Fruit fly (Drosophila melanogaster): Measurements from ENCODE around the gene RpL30.

The RpL30 gene

dm6 chr2L:18968370-18969105 lies 40.6 kb downstream of the RpL30 start, which contains the start of the genes Nak and Tango6 (continued):
- TF ChIP-seq CG15479 (GFP tag; optimal IDR thresholded peaks at IDR 0.05) (peak; percentile 97), CG11247 (GFP tag; IDR thresholded peaks at IDR 0.05) (no peak), CG32772 (GFP tag; IDR thresholded peaks at IDR 0.05) (no peak), pita (GFP tag; optimal IDR thresholded peaks at IDR 0.05) (no peak), CG7271 (tag; optimal IDR thresholded peaks at IDR 0.05) (peak; percentile 43), bowl (GFP tag; IDR thresholded peaks at IDR 0.05) (no peak), CG15269 (tag; optimal IDR thresholded peaks at IDR 0.05) (peak; percentile 20), D19B (GFP tag; optimal IDR thresholded peaks at IDR 0.05) (no peak), HmgZ (tag; optimal IDR thresholded peaks at IDR 0.05) (peak; percentile 13), Aef1 (GFP tag; IDR thresholded peaks at IDR 0.05) (no peak), Nf-YA (GFP tag; IDR thresholded peaks at IDR 0.05) (no peak), CG2120 (GFP tag; optimal IDR thresholded peaks at IDR 0.05) (peak; percentile 58), Poxn (GFP tag; IDR thresholded peaks at IDR 0.05) (no peak), zen (tag; optimal IDR thresholded peaks at IDR 0.05) (peak; percentile 71), lmd (GFP tag; IDR thresholded peaks at IDR 0.05) (no peak), NFAT (GFP tag; IDR thresholded peaks at IDR 0.05) (no peak), Dad (GFP tag; optimal IDR thresholded peaks at IDR 0.05) (peak; percentile 8), chn (GFP tag; optimal IDR thresholded peaks at IDR 0.05) (peak; percentile 22), CG12071 (GFP tag; optimal IDR thresholded peaks at IDR 0.05) (no peak), sna (GFP tag; IDR thresholded peaks at IDR 0.05; ENCODE audit: partially characterized antibody) (peak; percentile 98), Nf-YC (tag; optimal IDR thresholded peaks at IDR 0.05) (peak; percentile 40), NK7.1 (GFP tag; optimal IDR thresholded peaks at IDR 0.05) (no peak), CG10654 (GFP tag; optimal IDR thresholded peaks at IDR 0.05) (no peak), Trl (optimal IDR thresholded peaks at IDR 0.05) (no peak), Trl (GFP tag; optimal IDR thresholded peaks at IDR 0.05) (peak; percentile 44), ro (GFP tag; IDR thresholded peaks at IDR 0.05) (no peak), hth (optimal IDR thresholded peaks at IDR 0.05) (no peak), CG30403 (GFP tag; optimal IDR thresholded peaks at IDR 0.05) (peak; percentile 46), dati (GFP tag; IDR thresholded peaks at IDR 0.05) (no peak), CG31365 (tag; optimal IDR thresholded peaks at IDR 0.05) (no peak), CG11085 (GFP tag; IDR thresholded peaks at IDR 0.05) (no peak), Hr39 (optimal IDR thresholded peaks at IDR 0.05) (no peak), esg (GFP tag; conservative IDR thresholded peaks at IDR 0.05) (no peak), Sox102F (GFP tag; optimal IDR thresholded peaks at IDR 0.05) (no peak), so (GFP tag; IDR thresholded peaks at IDR 0.05) (no peak), pb (GFP tag; optimal IDR thresholded peaks at IDR 0.05) (peak; percentile 25), CG33213 (GFP tag; optimal IDR thresholded peaks at IDR 0.05) (peak; percentile 65), crol (GFP tag; IDR thresholded peaks at IDR 0.05) (no peak), Awh (GFP tag; IDR thresholded peaks at IDR 0.05) (no peak), nau (GFP tag; optimal IDR thresholded peaks at IDR 0.05) (peak; percentile 37)

- no peak for TF ChIP-seq tin (GFP tag; optimal IDR thresholded peaks at IDR 0.05)
- peak; percentile 74 for TF ChIP-seq GATAe (GFP tag; conservative IDR thresholded peaks at IDR 0.05)
- TF ChIP-seq CG7786 (GFP tag; optimal IDR thresholded peaks at IDR 0.05) = no peak
- peak; percentile 8 for TF ChIP-seq CG34376 (GFP tag; optimal IDR thresholded peaks at IDR 0.05)
- TF ChIP-seq gsb (GFP tag; IDR thresholded peaks at IDR 0.05) = no peak
- TF ChIP-seq esg (GFP tag; conservative IDR thresholded peaks at IDR 0.05) = no peak
- no peak for TF ChIP-seq CG9609 (GFP tag; optimal IDR thresholded peaks at IDR 0.05)
- TF ChIP-seq da (GFP tag; optimal IDR thresholded peaks at IDR 0.05) = no peak
- TF ChIP-seq CG10543 (GFP tag; optimal IDR thresholded peaks at IDR 0.05) = peak; percentile 33
- no peak for TF ChIP-seq CG12071 (GFP tag; optimal IDR thresholded peaks at IDR 0.05)
- peak; percentile 68 for TF ChIP-seq exex (tag; optimal IDR thresholded peaks at IDR 0.05)
- TF ChIP-seq grn (GFP tag; optimal IDR thresholded peaks at IDR 0.05) = peak; percentile 35
- TF ChIP-seq sim (GFP tag; IDR thresholded peaks at IDR 0.05) = no peak
- no peak for TF ChIP-seq CG2889 (GFP tag; IDR thresholded peaks at IDR 0.05)
- no peak for TF ChIP-seq CG10366 (GFP tag; IDR thresholded peaks at IDR 0.05)
- TF ChIP-seq Kr (GFP tag; optimal IDR thresholded peaks at IDR 0.05) = peak; percentile 46
- no peak for TF ChIP-seq crp (GFP tag; optimal IDR thresholded peaks at IDR 0.05)
Observed at dm6 chr2L:18967897-18968296, 41.2 kb downstream of the RpL30 start.

Data from whole organism, embryonic.